Fruit fly (Drosophila melanogaster) whole organism, pupa: ENCODE data around the gene CG43998.

Experiments
- CG10348 ChIP-seq: fragments of 200-800 bp; sonication (Bioruptor generic); IDR thresholded peaks from 2 replicates; pipeline ENCODE4 v1.3.6; 2022; ENCODE audit warnings: missing biosample characterization, missing genetic modification characterization
- CG12605 ChIP-seq: fragments of 200-800 bp; sonication (Bioruptor generic); IDR thresholded peaks from 2 replicates; pipeline ENCODE4 v1.3.6; 2022; ENCODE audit warnings: missing biosample characterization, missing genetic modification characterization
- CG13204 ChIP-seq: fragments of 200-800 bp; sonication (Bioruptor generic); optimal IDR thresholded peaks from 2 replicates; lab custom pipeline; 2018; ENCODE audit warnings: missing biosample characterization, mild to moderate bottlenecking, missing genetic modification characterization, moderate library complexity
- CG14655 ChIP-seq: fragments of 200-800 bp; sonication (Bioruptor generic); optimal IDR thresholded peaks from 3 replicates; lab custom pipeline; 2017; ENCODE audit warnings: mild to moderate bottlenecking, missing biosample characterization, missing genetic modification reagents, missing genetic modification characterization
- CG15710 ChIP-seq: fragments of 200-800 bp; sonication (Bioruptor generic); optimal IDR thresholded peaks from 2 replicates; lab custom pipeline; 2018; ENCODE audit warnings: missing biosample characterization, mild to moderate bottlenecking, missing genetic modification characterization, moderate library complexity
- CG17806 ChIP-seq: fragments of 200-800 bp; sonication (Bioruptor generic); optimal IDR thresholded peaks from 2 replicates; lab custom pipeline; 2018; ENCODE audit warnings: missing biosample characterization, mild to moderate bottlenecking, missing genetic modification characterization, moderate library complexity
- CG32121 ChIP-seq: fragments of 200-800 bp; sonication (Bioruptor generic); IDR thresholded peaks from 2 replicates; pipeline ENCODE4 v1.3.6; 2022; ENCODE audit warnings: missing biosample characterization, missing genetic modification characterization
- CG34367 ChIP-seq: fragments of 200-800 bp; sonication (Bioruptor generic); optimal IDR thresholded peaks from 2 replicates; lab custom pipeline; 2018; ENCODE audit warnings: missing biosample characterization, mild to moderate bottlenecking, missing genetic modification characterization
- CG4496 ChIP-seq: fragments of 200-800 bp; sonication (Bioruptor generic); IDR thresholded peaks from 3 replicates; pipeline ENCODE4 v1.3.6; 2022; ENCODE audit warnings: missing biosample characterization, missing genetic modification characterization
- CG8159 ChIP-seq: fragments of 200-800 bp; sonication (Bioruptor generic); optimal IDR thresholded peaks from 3 replicates; lab custom pipeline; 2018; ENCODE audit warnings: missing biosample characterization, mild to moderate bottlenecking, missing genetic modification characterization, moderate library complexity
- CG8301 ChIP-seq: fragments of 200-800 bp; sonication (Bioruptor generic); optimal IDR thresholded peaks from 2 replicates; lab custom pipeline; 2018; ENCODE audit warnings: missing biosample characterization, mild to moderate bottlenecking, missing genetic modification characterization
- CG9948 ChIP-seq: fragments of 200-800 bp; sonication (Bioruptor generic); optimal IDR thresholded peaks from 2 replicates; lab custom pipeline; 2018; ENCODE audit warnings: missing biosample characterization, mild to moderate bottlenecking, missing genetic modification characterization, moderate library complexity
- D1 ChIP-seq: fragments of 200-800 bp; sonication (Bioruptor generic); optimal IDR thresholded peaks from 2 replicates; lab custom pipeline; 2018; ENCODE audit warnings: missing biosample characterization, mild to moderate bottlenecking, missing genetic modification characterization, moderate library complexity
- EcR ChIP-seq: fragments of 200-800 bp; sonication (Bioruptor generic); optimal IDR thresholded peaks from 3 replicates; lab custom pipeline; 2019; ENCODE audit warnings: missing biosample characterization, missing genetic modification characterization, mild to moderate bottlenecking, moderate library complexity, missing genetic modification reagents
- Ets98B ChIP-seq: fragments of 200-800 bp; sonication (Bioruptor generic); IDR thresholded peaks from 2 replicates; pipeline ENCODE4 v1.3.6; 2022; ENCODE audit warnings: missing biosample characterization, missing genetic modification characterization
- Pif1A ChIP-seq: fragments of 200-800 bp; sonication (Bioruptor generic); optimal IDR thresholded peaks from 3 replicates; lab custom pipeline; 2016; ENCODE audit warnings: missing biosample characterization, missing genetic modification characterization
- Pif1B ChIP-seq: fragments of 200-800 bp; sonication (Bioruptor generic); optimal IDR thresholded peaks from 3 replicates; lab custom pipeline; 2016; ENCODE audit warnings: missing biosample characterization, missing genetic modification characterization
- Snoo ChIP-seq: fragments of 200-800 bp; sonication (Bioruptor generic); optimal IDR thresholded peaks from 3 replicates; lab custom pipeline; 2017; ENCODE audit warnings: missing biosample characterization, mild to moderate bottlenecking, missing genetic modification characterization, inconsistent platforms
- fd96Ca ChIP-seq: fragments of 200-800 bp; sonication (Bioruptor generic); IDR thresholded peaks from 3 replicates; pipeline ENCODE4 v1.3.6; 2022; ENCODE audit warnings: missing biosample characterization, missing genetic modification characterization
- gl ChIP-seq: fragments of 200-800 bp; sonication (Bioruptor generic); optimal IDR thresholded peaks from 2 replicates; lab custom pipeline; 2018; ENCODE audit warnings: missing biosample characterization, mild to moderate bottlenecking, missing genetic modification characterization
- rn ChIP-seq: fragments of 200-800 bp; sonication (Bioruptor generic); IDR thresholded peaks from 2 replicates; pipeline ENCODE4 v1.3.6; 2022; ENCODE audit warnings: missing biosample characterization, missing genetic modification characterization

Gene CG43998

DNA sequence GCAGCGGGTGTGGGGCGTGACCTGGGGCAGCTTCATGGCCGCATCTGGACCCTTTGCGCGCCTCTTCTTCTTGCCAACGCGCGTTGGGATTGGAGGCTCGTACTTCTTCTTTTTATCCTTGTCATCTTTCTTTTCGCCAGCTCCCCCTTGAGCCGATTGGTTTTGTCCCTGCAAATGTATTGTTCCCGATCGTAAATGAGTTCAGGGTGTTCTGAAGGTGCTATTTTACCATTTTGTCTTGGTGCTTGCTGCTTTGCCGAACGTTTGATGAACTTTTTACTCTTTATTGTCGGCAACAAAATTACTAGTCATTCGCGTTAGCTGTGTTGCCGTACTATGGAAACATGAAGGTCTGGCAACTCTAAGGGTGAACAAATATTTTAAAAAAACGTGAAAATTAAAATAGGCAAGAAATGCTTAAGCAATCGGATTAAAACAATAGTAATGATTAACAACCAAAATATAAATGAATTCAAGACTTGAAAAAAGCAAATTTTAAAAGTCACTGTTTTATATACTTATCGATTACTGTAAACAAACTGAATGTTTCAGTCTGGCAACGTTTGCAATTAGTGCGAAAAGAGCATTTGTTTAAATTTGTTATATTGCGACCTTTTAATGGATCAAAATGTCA lies 2.4 kb upstream of the CG43998 start, which contains the start of the genes Rpt2 and CG13599:
TSS of gene Rpt2 (minus strand) at position 464 of the 634 bp plus-strand sequence.
TSS of gene CG13599 (plus strand) at position 545 of the 634 bp plus-strand sequence.
- TF ChIP-seq gl (tag; lab: Kevin White, UChicago) (no peak), CG15710 (tag; lab: Kevin White, UChicago) (no peak), fd96Ca (GFP tag; lab: Robert Waterston, UW) (no peak), EcR (peak; percentile 18)

DNA sequence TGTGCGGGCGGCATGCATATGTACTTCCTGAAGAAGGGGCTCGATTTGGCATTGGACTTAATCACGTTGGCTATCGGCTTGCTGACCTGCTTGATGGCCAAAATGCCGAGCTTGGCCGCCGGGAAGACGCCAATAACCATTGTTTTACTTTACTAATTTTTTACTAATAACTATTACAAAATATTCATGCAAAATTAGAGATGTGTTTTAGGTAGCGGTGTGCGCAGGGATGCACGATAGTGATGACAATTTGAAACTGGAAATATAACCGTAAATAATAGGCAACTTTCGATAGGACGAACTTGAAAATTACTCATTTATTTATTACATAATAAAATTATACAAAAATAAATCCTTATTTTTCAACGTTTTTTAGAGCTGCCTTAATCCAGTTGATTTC lies 1.4 kb downstream of the CG43998 start, which contains the start of gene CG13601:
TSS of gene CG13601 (minus strand) at position 206 of the 400 bp plus-strand sequence.
- 0 out of 3 replicates have a peak, but pooled peaks have one; percentile 24 for TF ChIP-seq CG4496 (GFP tag; lab: Robert Waterston, UW)
- TF ChIP-seq CG8301 (tag; lab: Kevin White, UChicago) = no peak

DNA sequence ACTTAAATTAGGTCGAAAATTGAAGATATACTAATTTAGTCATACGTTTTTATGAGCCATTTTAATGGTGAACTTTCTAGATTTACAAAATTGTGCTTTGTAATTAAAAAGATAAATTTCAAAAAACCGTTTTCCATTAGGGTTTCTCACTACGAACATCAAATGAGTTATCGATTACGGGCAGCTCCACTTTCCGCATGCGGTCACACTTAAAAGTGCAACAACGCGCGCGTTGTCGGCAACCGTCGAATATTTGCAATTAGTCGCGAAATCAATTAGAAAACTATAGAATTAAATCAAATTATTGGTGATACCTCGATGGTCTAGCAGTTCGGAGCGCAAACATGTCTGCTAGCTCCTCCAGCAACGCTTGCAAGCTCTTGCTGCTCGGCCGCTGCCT lies 4.6 kb downstream of the CG43998 start, which contains the start of gene Ndc1:
TSS of gene Ndc1 (plus strand) at position 200 of the 400 bp plus-strand sequence.
- TF ChIP-seq CG32121 (GFP tag; lab: Robert Waterston, UW) = no peak

DNA sequence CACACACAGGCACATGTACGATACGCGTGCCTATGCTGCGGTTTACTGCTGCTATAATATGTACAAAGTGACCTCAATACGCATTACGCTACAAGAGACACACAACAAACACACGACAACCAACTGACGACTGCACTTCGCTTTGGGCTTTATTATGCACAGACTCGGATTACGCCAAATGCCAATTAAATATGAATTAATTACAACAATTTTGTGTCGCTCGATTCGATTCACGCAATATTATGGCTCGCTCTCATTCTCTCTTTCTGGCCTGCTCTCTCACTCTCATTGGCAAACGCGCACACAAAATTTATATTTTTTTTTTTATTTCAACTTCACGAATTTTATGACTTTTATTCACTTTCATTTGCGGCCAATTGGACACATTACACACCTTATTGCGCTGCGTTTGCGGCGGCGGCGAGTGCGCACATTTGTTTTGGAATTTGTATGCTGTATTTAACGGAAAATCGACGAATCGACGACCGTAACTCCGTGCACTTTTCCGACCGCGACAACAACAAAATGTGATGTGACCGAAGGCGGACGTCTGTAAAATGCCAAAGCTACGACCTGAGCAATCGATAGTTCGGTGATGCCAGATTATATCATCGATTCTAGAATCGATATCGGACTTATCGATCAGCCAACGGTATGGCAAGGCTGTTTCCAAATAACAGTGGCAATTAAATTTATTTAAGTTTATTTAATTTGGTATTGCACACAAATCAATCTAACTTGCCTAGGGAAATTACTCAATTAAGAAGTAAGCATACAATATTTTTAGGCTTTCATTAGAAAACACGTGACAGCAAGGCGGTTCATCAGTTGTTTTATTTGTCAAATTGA lies 6.1 kb downstream of the CG43998 start, which contains the start of the genes sba and CG31141:
TSS of gene sba (minus strand) at position 472 of the 849 bp plus-strand sequence.
TSS of gene CG31141 (plus strand) at position 799 of the 849 bp plus-strand sequence.
- TF ChIP-seq Pif1A (GFP tag; lab: Kevin White, UChicago) = no peak
- no peak for TF ChIP-seq CG32121 (GFP tag; lab: Robert Waterston, UW)
- peak; percentile 55; the same call in 2 of the 3 replicates for TF ChIP-seq CG4496 (GFP tag; lab: Robert Waterston, UW)
- no peak for TF ChIP-seq fd96Ca (GFP tag; lab: Robert Waterston, UW)
- TF ChIP-seq CG8301 (tag; lab: Kevin White, UChicago) = no peak
- peak; percentile 24 for TF ChIP-seq EcR
- TF ChIP-seq D1 (tag; lab: Kevin White, UChicago) = no peak
- no peak for TF ChIP-seq CG10348 (GFP tag; lab: Robert Waterston, UW)
- TF ChIP-seq Ets98B = peak; percentile 58
- peak; percentile 36 for TF ChIP-seq gl (tag; lab: Kevin White, UChicago)
- no peak for TF ChIP-seq CG9948 (tag; lab: Kevin White, UChicago)
- TF ChIP-seq CG12605 (GFP tag; lab: Robert Waterston, UW) = peak; percentile 57; the same call in 1 of the 2 replicates
- peak; percentile 4 for TF ChIP-seq Snoo (tag; lab: Kevin White, UChicago)
- peak; percentile 46 for TF ChIP-seq CG8159 (tag; lab: Kevin White, UChicago)
- TF ChIP-seq CG34367 (tag; lab: Kevin White, UChicago) = no peak
- no peak for TF ChIP-seq CG14655 (GFP tag; lab: Kevin White, UChicago)

DNA sequence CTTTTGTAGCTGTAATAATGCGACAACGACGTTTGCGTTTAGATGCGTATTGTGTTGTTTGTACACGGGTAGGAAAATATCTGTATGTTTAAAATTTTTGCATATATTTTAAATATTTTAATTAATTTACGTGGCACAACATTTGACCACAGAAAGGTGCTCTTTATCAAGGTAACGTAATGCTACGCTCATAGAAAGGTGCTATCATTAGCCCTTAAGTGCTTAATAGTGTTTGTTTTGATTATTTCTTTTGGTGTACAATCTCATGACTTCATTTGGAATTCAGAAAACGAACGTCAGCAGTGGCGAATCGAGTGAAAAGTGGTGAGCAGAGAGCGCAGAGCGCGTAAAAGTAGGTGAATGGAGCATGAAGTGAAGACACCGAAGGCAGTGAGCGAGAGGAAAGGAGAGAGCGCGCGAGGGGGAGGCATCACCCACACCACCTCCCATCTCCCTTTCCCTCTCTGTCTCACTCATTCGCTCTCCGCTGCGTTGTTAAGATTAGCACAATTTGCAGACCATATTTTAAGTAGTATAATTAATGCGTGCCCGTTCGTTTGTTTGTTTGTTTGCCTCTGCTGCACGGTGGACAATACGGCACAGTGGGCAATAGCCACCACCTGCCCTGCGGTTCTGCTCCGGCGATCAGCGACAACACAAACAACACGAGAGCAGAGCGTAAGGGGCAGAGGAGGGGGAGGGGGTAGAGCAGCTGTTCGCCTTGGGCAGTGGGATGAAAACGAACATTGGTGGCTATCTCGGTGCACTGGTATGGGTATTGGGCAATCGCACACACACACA lies 6.9 kb downstream of the CG43998 start:
- TF ChIP-seq Pif1A (GFP tag; lab: Kevin White, UChicago) (peak; percentile 62), CG8301 (tag; lab: Kevin White, UChicago) (peak; percentile 60), CG14655 (GFP tag; lab: Kevin White, UChicago) (no peak), Ets98B (peak; percentile 79), EcR (peak; percentile 38), CG13204 (GFP tag; lab: Kevin White, UChicago) (peak; percentile 31), CG17806 (tag; lab: Kevin White, UChicago) (peak; percentile 70), CG34367 (tag; lab: Kevin White, UChicago) (no peak), gl (tag; lab: Kevin White, UChicago) (no peak), CG10348 (GFP tag; lab: Robert Waterston, UW) (no peak), Pif1B (peak; percentile 50), CG9948 (tag; lab: Kevin White, UChicago) (peak; percentile 57), CG4496 (GFP tag; lab: Robert Waterston, UW) (peak; percentile 68; the same call in 2 of the 3 replicates), CG32121 (GFP tag; lab: Robert Waterston, UW) (peak; percentile 70), CG8159 (tag; lab: Kevin White, UChicago) (peak; percentile 53), CG15710 (tag; lab: Kevin White, UChicago) (peak; percentile 44), D1 (tag; lab: Kevin White, UChicago) (no peak), Snoo (tag; lab: Kevin White, UChicago) (no peak), CG12605 (GFP tag; lab: Robert Waterston, UW) (no peak), fd96Ca (GFP tag; lab: Robert Waterston, UW) (peak; percentile 63; the same call in 1 of the 3 replicates), rn (GFP tag; lab: Robert Waterston, UW) (0 out of 2 replicates have a peak, but pooled peaks have one; percentile 36)
- TF ChIP-seq, all 21 proteins: peak for 14
